Worm (Caenorhabditis elegans) whole organism, L1 larva: Measurements from ENCODE around the gene nkat-1.
A peak's percentile ranks its signal among the peaks of the same experiment; 100 is the strongest.

ENCODE experiments used
- ama-1 ChIP-seq: fragments of 150-350 bp; optimal IDR thresholded peaks from 2 replicates; lab custom pipeline; 2014
- ces-1 ChIP-seq: fragments of 150-350 bp; optimal IDR thresholded peaks from 2 replicates; lab custom pipeline; 2014; ENCODE audit warnings: missing biosample characterization, missing genetic modification reagents, missing genetic modification characterization
- elt-3 ChIP-seq, 6 experiments: fragments of 150-350 bp in 1 of 6; sonication (generic microtip); optimal IDR thresholded peaks; 2 replicates each; lab custom pipeline; 2017 to 2018; ENCODE audit warnings: missing biosample characterization in 6 of 6, missing genetic modification characterization in 6 of 6, inconsistent platforms in 1 of 6
- hlh-4 ChIP-seq: sonication (generic microtip); optimal IDR thresholded peaks from 2 replicates; lab custom pipeline; 2016; ENCODE audit warnings: mild to moderate bottlenecking, missing genetic modification characterization, missing compliant biosample characterization
- nhr-77 ChIP-seq: fragments of 150-350 bp; optimal IDR thresholded peaks from 2 replicates; lab custom pipeline; 2014; ENCODE audit warnings: missing biosample characterization, missing genetic modification characterization
- nhr-90 ChIP-seq: sonication (generic microtip); optimal IDR thresholded peaks from 2 replicates; lab custom pipeline; 2016; ENCODE audit warnings: mild to moderate bottlenecking, missing genetic modification characterization, missing compliant biosample characterization; ENCODE audit not compliant: poor library complexity
- snpc-4 ChIP-seq: fragments of 150-350 bp; optimal IDR thresholded peaks from 2 replicates; lab custom pipeline; 2014; ENCODE audit warnings: missing biosample characterization, missing genetic modification characterization
- tbx-2 ChIP-seq: sonication (generic microtip); optimal IDR thresholded peaks from 2 replicates; lab custom pipeline; 2016; ENCODE audit warnings: missing genetic modification characterization, missing compliant biosample characterization
- zag-1 ChIP-seq: fragments of 150-350 bp; optimal IDR thresholded peaks from 2 replicates; lab custom pipeline; 2014; ENCODE audit warnings: missing biosample characterization, missing genetic modification characterization

ce11 chrX:14115480-14116161, 24.3 kb downstream of the nkat-1 start, which contains the start of gene F28H6.7:
- peak; percentile 29 for TF ChIP-seq tbx-2 (tag; lab: Kevin White, UChicago)
- no peak for TF ChIP-seq ama-1
- peak; percentile 51 for TF ChIP-seq nhr-90 (tag; lab: Kevin White, UChicago)
- TF ChIP-seq hlh-4 (tag; lab: Kevin White, UChicago): no peak
- TF ChIP-seq nhr-77 (tag; lab: Kevin White, UChicago): peak; percentile 28
- TF ChIP-seq elt-3 (tag; optimal IDR thresholded peaks at IDR 0.05; lab: Kevin White, UChicago): peak in 1 of 6 experiments; percentile 24
- no peak for TF ChIP-seq snpc-4 (tag; lab: Kevin White, UChicago)
- TF ChIP-seq ces-1 (GFP tag; lab: Kevin White, UChicago): no peak
- TF ChIP-seq zag-1 (tag; lab: Kevin White, UChicago): no peak
